Fruit fly (Drosophila melanogaster): ENCODE measurements around the gene Nup205.
A peak's percentile ranks its signal among the peaks of the same experiment; 100 is the strongest.

The Nup205 gene

dm6 chrX:19878342-19879204, 26.6 kb downstream of the Nup205 start (continued):
- TF ChIP-seq pdm3 (GFP tag; optimal IDR thresholded peaks at IDR 0.05) = peak; percentile 57
- peak; percentile 92 for TF ChIP-seq Eip78C (GFP tag)
- TF ChIP-seq esn (GFP tag; optimal IDR thresholded peaks at IDR 0.05) = peak; percentile 67
- TF ChIP-seq Gug (GFP tag; IDR thresholded peaks at IDR 0.05) = no peak
- no peak for TF ChIP-seq CG9139 (GFP tag; optimal IDR thresholded peaks at IDR 0.05)
- TF ChIP-seq dsx (GFP tag; optimal IDR thresholded peaks at IDR 0.05; ENCODE audit: poor library complexity, severe bottlenecking) = peak; percentile 28
- peak; percentile 38; the same call in 1 of the 3 replicates for TF ChIP-seq CG6163 (GFP tag; IDR thresholded peaks at IDR 0.05)
- TF ChIP-seq Eip75B (GFP tag; optimal IDR thresholded peaks at IDR 0.05) = peak; percentile 62
- TF ChIP-seq net (GFP tag; optimal IDR thresholded peaks at IDR 0.05) = peak; percentile 70
- peak; percentile 70 for TF ChIP-seq CG32006 (GFP tag; optimal IDR thresholded peaks at IDR 0.05)
- no peak for TF ChIP-seq dac (GFP tag; optimal IDR thresholded peaks at IDR 0.05)
- TF ChIP-seq salr (GFP tag; optimal IDR thresholded peaks at IDR 0.05) = peak in 1 of 2 experiments; percentile 43
- peak; percentile 46 for TF ChIP-seq CG6792 (GFP tag; optimal IDR thresholded peaks at IDR 0.05)
- TF ChIP-seq cyc (GFP tag; optimal IDR thresholded peaks at IDR 0.05) = peak; percentile 43

DNA sequence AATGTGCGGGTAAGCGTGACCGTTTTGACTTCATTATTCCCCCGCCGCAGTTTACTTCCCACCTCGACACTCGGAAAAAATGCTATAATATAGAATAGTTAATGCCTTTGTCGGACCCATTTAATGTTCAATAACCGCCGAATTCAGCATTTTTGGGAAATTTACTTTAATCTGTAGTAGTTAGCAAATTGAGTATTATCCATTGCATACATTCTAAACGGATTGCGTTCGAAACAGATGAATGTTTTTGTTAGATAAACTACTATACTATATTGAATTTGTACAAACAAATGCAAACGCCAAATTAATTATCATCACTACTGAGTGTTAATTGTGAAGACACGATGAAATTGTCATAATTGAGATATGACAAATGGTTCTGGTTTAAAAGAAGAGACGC, 32.2 kb downstream of the Nup205 start:
- TF ChIP-seq topi (GFP tag; optimal IDR thresholded peaks at IDR 0.05) = peak; percentile 7
- peak; percentile 32 for TF ChIP-seq OdsH (GFP tag; optimal IDR thresholded peaks at IDR 0.05)
- 0 out of 2 replicates have a peak, but pooled peaks have one; percentile 9 for TF ChIP-seq Gug (GFP tag; IDR thresholded peaks at IDR 0.05)
- no peak for TF ChIP-seq dac (GFP tag; optimal IDR thresholded peaks at IDR 0.05)
- peak; percentile 4 for TF ChIP-seq CG3032 (tag; optimal IDR thresholded peaks at IDR 0.05)
- peak; percentile 21 for TF ChIP-seq Eip78C (GFP tag)
- TF ChIP-seq CG6792 (GFP tag; optimal IDR thresholded peaks at IDR 0.05) = peak; percentile 20
- peak; percentile 35 for TF ChIP-seq CG4318 (GFP tag; optimal IDR thresholded peaks at IDR 0.05)
- no peak for TF ChIP-seq CG16779 (tag; optimal IDR thresholded peaks at IDR 0.05)
- peak; percentile 5 for TF ChIP-seq Smox (GFP tag; optimal IDR thresholded peaks at IDR 0.05)
- TF ChIP-seq CG8319 (GFP tag; optimal IDR thresholded peaks at IDR 0.05) = no peak
- peak; percentile 24 for TF ChIP-seq esn (GFP tag; optimal IDR thresholded peaks at IDR 0.05)
- TF ChIP-seq CG6276 (GFP tag; optimal IDR thresholded peaks at IDR 0.05) = no peak
- peak; percentile 8 for TF ChIP-seq CG10631 (GFP tag; optimal IDR thresholded peaks at IDR 0.05)
- TF ChIP-seq CG32006 (GFP tag; optimal IDR thresholded peaks at IDR 0.05) = peak; percentile 69
- TF ChIP-seq Hr4 (GFP tag; optimal IDR thresholded peaks at IDR 0.05) = peak; percentile 26
- TF ChIP-seq Eip75B (GFP tag; optimal IDR thresholded peaks at IDR 0.05) = no peak
- TF ChIP-seq acj6 (GFP tag; optimal IDR thresholded peaks at IDR 0.05) = peak; percentile 21
- no peak for TF ChIP-seq dsx (GFP tag; optimal IDR thresholded peaks at IDR 0.05; ENCODE audit: poor library complexity, severe bottlenecking)
- TF ChIP-seq cyc (GFP tag; optimal IDR thresholded peaks at IDR 0.05) = no peak
- TF ChIP-seq pdm3 (GFP tag; optimal IDR thresholded peaks at IDR 0.05) = peak; percentile 7
- TF ChIP-seq CG10669 (GFP tag; optimal IDR thresholded peaks at IDR 0.05) = peak; percentile 20
- TF ChIP-seq CG6808 (GFP tag; optimal IDR thresholded peaks at IDR 0.05) = peak; percentile 25
- TF ChIP-seq salr (GFP tag; optimal IDR thresholded peaks at IDR 0.05) = peak in 1 of 2 experiments; percentile 9
- TF ChIP-seq lz (GFP tag; optimal IDR thresholded peaks at IDR 0.05) = peak; percentile 16
- peak; percentile 30 for TF ChIP-seq achi (GFP tag; optimal IDR thresholded peaks at IDR 0.05)
- TF ChIP-seq Sox102F (GFP tag; optimal IDR thresholded peaks at IDR 0.05) = no peak
- TF ChIP-seq CG3919 (GFP tag; optimal IDR thresholded peaks at IDR 0.05) = peak; percentile 18
- peak; percentile 25 for TF ChIP-seq net (GFP tag; optimal IDR thresholded peaks at IDR 0.05)
- peak; percentile 14 for TF ChIP-seq CG34406 (GFP tag; optimal IDR thresholded peaks at IDR 0.05)
- TF ChIP-seq Met (GFP tag; optimal IDR thresholded peaks at IDR 0.05) = peak; percentile 0

DNA sequence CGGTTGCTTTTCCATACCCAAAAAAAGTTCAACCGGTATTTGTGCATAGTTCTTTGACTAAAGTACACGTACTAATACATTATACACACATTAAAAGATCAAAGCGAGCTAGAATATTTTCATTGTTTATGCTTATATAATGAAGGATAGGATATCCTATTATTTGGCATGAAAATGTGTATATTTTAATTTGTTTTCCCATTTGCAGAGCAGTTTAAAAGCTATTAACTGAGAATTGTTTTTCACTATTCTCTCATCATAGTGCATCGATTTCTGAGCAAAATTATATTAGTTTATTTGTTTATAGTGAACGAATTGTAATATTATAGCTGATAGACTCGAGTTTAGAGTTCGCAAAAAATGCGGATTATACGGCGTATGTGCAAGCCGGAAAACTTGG, 34.5 kb downstream of the Nup205 start:
- TF ChIP-seq CG32006 (GFP tag; optimal IDR thresholded peaks at IDR 0.05) = peak; percentile 24
- TF ChIP-seq Smox (GFP tag; optimal IDR thresholded peaks at IDR 0.05) = no peak
- peak; percentile 3 for TF ChIP-seq Hr4 (GFP tag; optimal IDR thresholded peaks at IDR 0.05)

All from whole organism, prepupa.